Fruit fly (Drosophila melanogaster) ovary, adult (tissue): ENCODE results near the gene CG2258.

Source experiments
- CG17801 ChIP-seq: fragments of 200-800 bp; optimal IDR thresholded peaks from 2 replicates; lab custom pipeline; 2019; ENCODE audit warnings: missing biosample characterization, mild to moderate bottlenecking, missing genetic modification characterization, moderate library complexity; ENCODE audit not compliant: partially characterized antibody

The CG2258 gene

dm6 chrX:8126149-8126548 lies 24.3 kb upstream of the CG2258 start:
- TF ChIP-seq CG17801 (GFP tag; lab: Kevin White, UChicago): no peak

DNA sequence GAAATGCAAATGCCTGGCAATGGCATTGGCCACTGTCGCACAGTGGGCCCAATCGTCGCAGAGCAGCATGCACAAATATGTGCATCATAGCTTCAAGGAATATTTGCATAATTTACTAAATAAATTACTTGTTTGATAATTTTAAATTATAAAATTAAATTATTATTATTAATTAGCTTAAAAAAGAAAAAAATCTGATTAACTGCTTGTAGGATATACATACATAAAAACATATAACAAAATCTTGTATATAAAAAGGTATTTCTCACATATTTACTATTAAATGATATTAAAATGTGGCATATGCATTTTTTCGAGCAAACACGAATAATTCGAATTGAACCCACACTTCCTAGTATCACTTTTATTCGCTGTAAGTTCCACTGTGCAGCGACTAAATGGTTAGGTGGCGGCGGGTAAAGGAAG lies 23.3 kb upstream of the CG2258 start:
- no peak for TF ChIP-seq CG17801 (GFP tag; lab: Kevin White, UChicago)

- no peak for TF ChIP-seq CG17801 (GFP tag; lab: Kevin White, UChicago)
Measured at dm6 chrX:8122834-8123233, 20.9 kb upstream of the CG2258 start.

dm6 chrX:8120939-8121338 lies 19.0 kb upstream of the CG2258 start, which contains the start of gene CG2260:
Gene CG2260, minus strand, starts transcription at chrX:8121147.
- TF ChIP-seq CG17801 (GFP tag; lab: Kevin White, UChicago): peak; percentile 19

DNA sequence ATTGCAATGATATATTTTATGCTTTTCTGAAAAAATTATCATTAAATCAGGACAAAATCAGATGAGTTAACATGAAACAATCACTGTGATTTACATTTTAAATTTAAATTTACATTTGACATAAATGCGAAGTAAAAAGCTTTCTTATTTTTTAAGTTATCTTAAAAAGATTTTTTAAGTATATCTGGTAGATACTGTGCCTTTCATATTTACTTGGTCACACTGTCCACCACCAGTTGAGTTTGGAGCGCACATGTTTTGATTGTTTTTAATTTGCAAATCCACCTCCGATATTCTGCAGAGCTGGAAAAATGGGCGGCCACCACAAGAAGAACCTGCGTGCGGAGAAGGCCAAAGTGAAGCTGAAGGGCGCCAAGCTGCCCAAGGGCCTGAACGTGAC lies 14.9 kb upstream of the CG2258 start, which contains the start of gene CG1575:
Gene CG1575 (plus strand): TSS at position 200 of the 400 bp plus-strand sequence.
- TF ChIP-seq CG17801 (GFP tag; lab: Kevin White, UChicago): no peak

DNA sequence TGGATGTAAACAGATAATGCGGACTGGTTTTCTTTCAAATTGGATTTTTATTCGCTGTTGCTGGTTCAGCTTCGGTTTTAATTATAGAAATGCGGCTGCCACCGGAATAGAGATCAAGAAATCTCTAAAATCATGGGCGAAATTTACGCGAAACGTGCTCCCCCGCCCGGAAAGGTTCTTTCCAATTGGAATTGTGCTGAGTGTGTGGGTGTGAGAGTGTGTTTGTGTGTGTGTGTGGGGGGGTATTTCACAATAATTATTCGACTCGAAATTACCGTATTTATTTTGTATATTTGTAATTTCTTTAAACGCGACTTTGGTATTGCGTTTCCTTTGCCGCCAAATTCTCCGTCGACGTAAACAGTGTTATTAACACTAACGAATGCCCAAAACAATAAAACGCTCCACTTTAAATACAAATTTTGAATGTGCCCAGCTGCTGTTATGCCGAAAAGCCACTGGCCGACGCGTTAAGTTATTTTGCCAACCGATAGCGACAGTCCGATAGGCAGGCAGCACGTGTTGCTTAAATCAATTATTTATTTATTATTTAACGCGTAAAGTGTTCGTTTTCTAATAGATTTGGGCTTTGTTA lies 13.9 kb upstream of the CG2258 start, which contains the start of gene Gclc:
Gene Gclc (minus strand): TSS at position 431 of the 595 bp plus-strand sequence.
- TF ChIP-seq CG17801 (GFP tag; lab: Kevin White, UChicago): no peak

- no peak for TF ChIP-seq CG17801 (GFP tag; lab: Kevin White, UChicago)
Measured at dm6 chrX:8115343-8115676, 13.4 kb upstream of the CG2258 start.

DNA sequence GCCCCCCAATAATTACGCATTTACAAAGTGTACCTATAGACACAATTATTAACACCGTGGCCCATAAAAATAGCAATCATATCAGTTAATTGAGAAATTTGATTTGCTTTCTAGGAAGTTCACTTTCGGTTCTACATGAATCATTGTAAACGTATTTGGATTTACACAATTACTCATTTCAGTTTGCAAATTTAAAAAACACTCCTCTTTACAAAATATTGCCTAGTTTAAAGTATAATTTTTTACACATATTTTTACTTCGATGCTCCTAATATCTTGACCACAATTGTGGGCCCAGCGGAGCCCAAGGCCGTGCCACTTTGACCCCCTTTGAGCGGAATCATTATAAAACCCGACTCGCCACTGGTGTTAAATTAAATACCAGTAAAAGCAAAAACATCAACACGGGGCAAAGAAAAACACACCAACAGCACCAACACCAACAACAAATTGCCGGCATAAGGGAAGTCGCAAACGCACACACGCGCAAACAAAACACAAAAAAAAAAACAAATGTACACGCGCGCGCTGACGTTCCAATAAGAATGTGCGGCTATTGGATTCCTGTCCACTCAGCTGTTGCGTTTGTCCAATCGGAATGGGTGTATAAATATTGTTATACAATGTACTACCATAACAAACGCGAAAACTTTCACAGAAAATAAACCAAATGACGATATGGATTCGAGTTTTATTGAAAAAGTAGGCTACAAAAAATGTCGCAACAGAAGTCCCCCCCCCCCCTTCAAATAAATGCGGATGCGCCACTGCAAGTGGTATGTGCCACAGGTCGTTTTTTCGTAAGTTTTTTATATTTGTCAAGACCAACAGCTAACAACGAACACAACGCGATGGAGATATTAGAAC lies 12.8 kb upstream of the CG2258 start:
- TF ChIP-seq CG17801 (GFP tag; lab: Kevin White, UChicago): peak; percentile 72

- peak; percentile 61 for TF ChIP-seq CG17801 (GFP tag; lab: Kevin White, UChicago)
Measured at dm6 chrX:8113386-8114279, 11.7 kb upstream of the CG2258 start.

DNA sequence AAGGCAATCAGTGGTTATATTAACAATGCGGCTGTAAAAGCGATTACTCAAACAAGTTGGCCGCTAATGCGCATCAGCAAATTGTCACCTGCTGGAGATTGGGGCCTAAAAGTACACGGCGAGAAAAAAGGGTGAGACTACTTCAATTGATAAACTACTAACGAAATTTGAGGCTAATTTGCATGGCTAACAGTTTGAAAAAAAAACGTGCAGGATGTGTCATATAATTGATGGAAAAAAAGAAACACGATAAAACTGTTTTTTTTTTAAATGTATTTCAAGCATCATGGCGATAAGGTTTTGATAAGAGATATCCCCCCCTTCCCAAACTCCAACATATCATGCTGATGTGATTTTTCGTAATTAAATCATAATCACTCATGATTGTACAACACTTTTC lies 10.8 kb upstream of the CG2258 start:
- TF ChIP-seq CG17801 (GFP tag; lab: Kevin White, UChicago): no peak

- TF ChIP-seq CG17801 (GFP tag; lab: Kevin White, UChicago): no peak
Measured at dm6 chrX:8110984-8111383, 9.1 kb upstream of the CG2258 start.

- TF ChIP-seq CG17801 (GFP tag; lab: Kevin White, UChicago): no peak
Measured at dm6 chrX:8107936-8108335, 6.0 kb upstream of the CG2258 start.

DNA sequence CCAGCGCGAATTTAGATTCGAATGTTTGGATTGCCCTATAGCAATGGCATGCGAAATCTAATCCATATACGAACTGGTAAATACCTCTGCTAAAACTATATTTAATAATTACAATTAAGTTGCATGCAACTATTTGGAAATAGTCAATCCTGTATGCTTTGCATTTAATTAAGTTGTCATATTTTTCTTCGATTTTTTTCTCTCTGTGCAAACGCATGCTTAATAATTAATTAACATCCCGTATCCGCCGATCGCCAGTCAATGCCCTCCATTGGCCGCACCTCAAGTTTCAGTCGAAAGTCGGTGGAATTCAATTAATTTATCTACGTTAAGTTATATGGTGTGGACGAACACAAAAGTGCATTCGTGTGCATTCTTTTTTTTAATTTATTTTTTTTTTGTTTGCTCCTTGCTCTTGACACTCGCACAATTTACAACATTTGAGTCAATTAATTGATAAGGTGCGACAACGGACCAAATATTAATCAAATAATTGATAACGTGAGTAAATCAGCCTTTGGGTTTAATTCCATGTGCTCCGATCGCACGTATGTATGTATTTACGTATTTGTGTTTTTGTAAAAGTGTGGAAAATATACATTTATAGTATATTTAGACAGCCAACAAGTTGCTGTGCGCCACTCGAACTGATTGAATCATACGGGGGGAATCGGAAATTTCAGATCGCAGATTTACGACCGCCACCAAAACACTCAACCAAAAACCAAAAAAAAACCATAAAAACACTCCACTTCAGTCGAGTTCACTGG lies 4.6 kb upstream of the CG2258 start:
- TF ChIP-seq CG17801 (GFP tag; lab: Kevin White, UChicago): peak; percentile 6

DNA sequence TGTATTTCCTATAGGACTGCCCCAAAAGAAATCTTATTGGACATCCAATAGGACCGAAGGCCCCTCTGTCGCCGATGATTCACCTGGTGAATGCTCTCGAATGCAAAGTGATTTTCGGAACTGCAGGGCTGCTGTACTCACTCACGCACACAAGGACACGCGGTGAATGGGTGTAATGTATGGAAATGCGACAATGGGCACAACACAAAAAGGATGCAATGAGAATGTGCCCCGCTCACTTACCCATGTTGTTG lies 1.1 kb downstream of the CG2258 start:
- TF ChIP-seq CG17801 (GFP tag; lab: Kevin White, UChicago): no peak
